Worm (Caenorhabditis elegans): ENCODE data around the gene F36F12.2.

- no peak for TF ChIP-seq nhr-90 (tag; optimal IDR thresholded peaks at IDR 0.05)
- TF ChIP-seq unc-130 (GFP tag; optimal IDR thresholded peaks at IDR 0.05), result no peak
- no peak for TF ChIP-seq pbrm-1 (GFP tag; IDR thresholded peaks at IDR 0.05)
- no peak for TF ChIP-seq pha-4 (tag; optimal IDR thresholded peaks at IDR 0.05)
Observed at ce11 chrV:2076043-2076442, 19.1 kb downstream of the F36F12.2 start.
